Worm (Caenorhabditis elegans) whole organism, late embryonic: Measurements from ENCODE around the gene Y40B10B.1.

Experiments used
- ceh-45 ChIP-seq: fragments of 200-800 bp; sonication (Bioruptor generic); IDR thresholded peaks from 2 replicates; pipeline ENCODE4 v1.3.6; 2022; ENCODE audit warnings: missing genetic modification reagents, missing genetic modification characterization, missing compliant biosample characterization
- ceh-9 ChIP-seq: sonication (generic microtip); optimal IDR thresholded peaks from 2 replicates; lab custom pipeline; 2016; ENCODE audit warnings: mild to moderate bottlenecking, missing genetic modification characterization, inconsistent platforms, missing compliant biosample characterization
- nhr-11 ChIP-seq: fragments of 150-350 bp; optimal IDR thresholded peaks from 2 replicates; lab custom pipeline; 2014; ENCODE audit warnings: missing biosample characterization, missing genetic modification characterization
- sox-4 ChIP-seq: sonication (generic microtip); optimal IDR thresholded peaks from 2 replicates; lab custom pipeline; 2017; ENCODE audit warnings: mild to moderate bottlenecking, missing genetic modification characterization, inconsistent platforms, missing compliant biosample characterization
- tbx-2 ChIP-seq: sonication (generic microtip); optimal IDR thresholded peaks from 2 replicates; lab custom pipeline; 2016; ENCODE audit warnings: missing genetic modification characterization, missing compliant biosample characterization

DNA sequence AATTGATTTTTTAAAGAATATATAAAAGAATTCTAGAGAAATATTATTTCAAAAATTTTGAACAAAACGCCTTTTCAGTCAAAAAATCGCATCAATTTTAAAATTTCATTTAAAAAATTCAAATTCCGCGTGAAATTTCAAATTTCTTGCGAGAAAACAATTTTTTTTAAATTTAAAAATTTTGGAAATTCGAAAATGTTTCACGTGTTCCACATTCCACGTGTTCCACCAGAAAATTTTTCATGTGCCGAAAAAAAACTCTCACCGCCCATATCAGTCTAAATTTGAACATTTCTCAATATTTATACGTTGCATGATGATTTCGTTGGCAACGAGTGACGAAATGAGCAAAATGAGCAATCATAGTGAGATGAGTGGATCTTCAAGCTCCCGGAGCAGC is 13.7 kb upstream of the Y40B10B.1 start, which contains the start of gene fbxa-201:
- TF ChIP-seq nhr-11: no peak
- TF ChIP-seq ceh-9: no peak
- TF ChIP-seq sox-4 (tag; lab: Kevin White, UChicago): no peak
- no peak for TF ChIP-seq tbx-2 (tag; lab: Kevin White, UChicago)
- TF ChIP-seq ceh-45 (GFP tag; lab: Robert Waterston, UW): no peak
